Worm (Caenorhabditis elegans) whole organism, young adult: ENCODE measurements around the gene F35D2.3.

Source experiments
- B0336.3 ChIP-seq: fragments of 200-800 bp; sonication (Bioruptor generic); IDR thresholded peaks from 2 replicates; pipeline ENCODE4 v1.3.6; 2022; ENCODE audit warnings: missing genetic modification characterization, missing compliant biosample characterization
- F23B12.7 ChIP-seq: sonication (generic microtip); optimal IDR thresholded peaks from 2 replicates; lab custom pipeline; 2017; ENCODE audit warnings: missing genetic modification characterization, mild to moderate bottlenecking, missing compliant biosample characterization, antibody characterized with exemption, moderate library complexity; ENCODE audit not compliant: insufficient read depth
- F52B5.7 ChIP-seq: sonication (generic microtip); optimal IDR thresholded peaks from 2 replicates; lab custom pipeline; 2016; ENCODE audit warnings: mild to moderate bottlenecking, missing genetic modification characterization, missing compliant biosample characterization
- F57A8.1 ChIP-seq: fragments of 200-800 bp; sonication (Bioruptor generic); optimal IDR thresholded peaks from 2 replicates; lab custom pipeline; 2018; ENCODE audit warnings: mild to moderate bottlenecking, missing genetic modification characterization, moderate library complexity, missing compliant biosample characterization
- F57C9.4 ChIP-seq: sonication (generic microtip); optimal IDR thresholded peaks from 2 replicates; lab custom pipeline; 2017; ENCODE audit warnings: mild to moderate bottlenecking, missing genetic modification characterization, missing compliant biosample characterization
- K11D2.4 ChIP-seq: fragments of 200-800 bp; sonication (Bioruptor generic); IDR thresholded peaks from 2 replicates; pipeline ENCODE4 v1.3.6; 2022; ENCODE audit warnings: missing genetic modification reagents, missing genetic modification characterization, missing compliant biosample characterization
- K12H6.12 ChIP-seq: fragments of 200-800 bp; sonication (Bioruptor generic); optimal IDR thresholded peaks from 2 replicates; lab custom pipeline; 2018; ENCODE audit warnings: mild to moderate bottlenecking, missing genetic modification characterization, missing compliant biosample characterization
- T26A5.8 ChIP-seq: sonication (generic microtip); optimal IDR thresholded peaks from 2 replicates; lab custom pipeline; 2016; ENCODE audit warnings: missing genetic modification characterization, missing compliant biosample characterization
- atf-7 ChIP-seq: sonication (generic microtip); optimal IDR thresholded peaks from 2 replicates; lab custom pipeline; 2017; ENCODE audit warnings: mild to moderate bottlenecking, missing genetic modification characterization, missing compliant biosample characterization
- athp-1 ChIP-seq: sonication (generic microtip); optimal IDR thresholded peaks from 2 replicates; lab custom pipeline; 2017; ENCODE audit warnings: mild to moderate bottlenecking, missing genetic modification characterization, missing compliant biosample characterization
- bed-1 ChIP-seq: fragments of 200-800 bp; sonication (Bioruptor generic); IDR thresholded peaks from 2 replicates; pipeline ENCODE4 v1.3.6; 2022; ENCODE audit warnings: missing genetic modification reagents, missing genetic modification characterization, missing compliant biosample characterization
- bed-2 ChIP-seq: fragments of 200-800 bp; sonication (Bioruptor generic); IDR thresholded peaks from 2 replicates; pipeline ENCODE4 v1.3.6; 2022; ENCODE audit warnings: missing genetic modification reagents, missing genetic modification characterization, missing compliant biosample characterization
- cebp-1 ChIP-seq, 2 experiments: fragments of 200-800 bp in 1 of 2; sonication (Bioruptor generic) in 1 of 2; sonication (generic microtip) in 1 of 2; IDR thresholded peaks in 1 of 2; optimal IDR thresholded peaks in 1 of 2; 2 replicates each; pipeline versions ENCODE4 v1.3.6 to Lab custom; 2017 to 2022; ENCODE audit warnings: missing compliant biosample characterization in 2 of 2, missing genetic modification characterization in 2 of 2, mild to moderate bottlenecking in 1 of 2, missing genetic modification reagents in 1 of 2, moderate library complexity in 1 of 2
- ceh-27 ChIP-seq: fragments of 200-800 bp; sonication (Bioruptor generic); optimal IDR thresholded peaks from 2 replicates; lab custom pipeline; 2018; ENCODE audit warnings: mild to moderate bottlenecking, missing genetic modification characterization, moderate library complexity, missing compliant biosample characterization
- ceh-40 ChIP-seq: fragments of 200-800 bp; sonication (Bioruptor generic); IDR thresholded peaks from 2 replicates; pipeline ENCODE4 v1.3.6; 2022; ENCODE audit warnings: missing genetic modification characterization, missing compliant biosample characterization
- ceh-58 ChIP-seq: fragments of 200-800 bp; sonication (Bioruptor generic); IDR thresholded peaks from 2 replicates; pipeline ENCODE4 v1.3.6; 2022; ENCODE audit warnings: missing genetic modification characterization, missing compliant biosample characterization
- chd-7 ChIP-seq: sonication (generic microtip); optimal IDR thresholded peaks from 2 replicates; lab custom pipeline; 2016; ENCODE audit warnings: mild to moderate bottlenecking, missing genetic modification characterization, moderate library complexity, missing compliant biosample characterization
- egl-44 ChIP-seq: fragments of 200-800 bp; sonication (Bioruptor generic); IDR thresholded peaks from 2 replicates; pipeline ENCODE4 v1.3.6; 2022; ENCODE audit warnings: missing genetic modification reagents, missing genetic modification characterization, missing compliant biosample characterization
- egrh-3 ChIP-seq: fragments of 200-800 bp; sonication (Bioruptor generic); IDR thresholded peaks from 2 replicates; pipeline ENCODE4 v1.3.6; 2022; ENCODE audit warnings: missing genetic modification reagents, missing genetic modification characterization, missing compliant biosample characterization
- ekl-4 ChIP-seq: fragments of 200-800 bp; sonication (Bioruptor generic); IDR thresholded peaks from 2 replicates; pipeline ENCODE4 v1.3.6; 2022; ENCODE audit warnings: missing genetic modification reagents, missing genetic modification characterization, missing compliant biosample characterization
- fkh-3 ChIP-seq: sonication (generic microtip); optimal IDR thresholded peaks from 2 replicates; lab custom pipeline; 2016; ENCODE audit warnings: mild to moderate bottlenecking, missing genetic modification characterization, missing compliant biosample characterization
- gei-17 ChIP-seq: fragments of 200-800 bp; sonication (Bioruptor generic); optimal IDR thresholded peaks from 2 replicates; lab custom pipeline; 2018; ENCODE audit warnings: mild to moderate bottlenecking, missing genetic modification characterization, missing compliant biosample characterization
- hlh-12 ChIP-seq: sonication (generic microtip); optimal IDR thresholded peaks from 2 replicates; lab custom pipeline; 2016; ENCODE audit warnings: missing genetic modification characterization, missing compliant biosample characterization
- lin-54 ChIP-seq: fragments of 200-800 bp; sonication (Bioruptor generic); optimal IDR thresholded peaks from 2 replicates; lab custom pipeline; 2018; ENCODE audit warnings: mild to moderate bottlenecking, missing genetic modification characterization, missing compliant biosample characterization
- madf-3 ChIP-seq: fragments of 200-800 bp; sonication (Bioruptor generic); IDR thresholded peaks from 2 replicates; pipeline ENCODE4 v1.3.6; 2022; ENCODE audit warnings: missing genetic modification reagents, missing genetic modification characterization, missing compliant biosample characterization
- mcd-1 ChIP-seq: fragments of 200-800 bp; sonication (Bioruptor generic); IDR thresholded peaks from 2 replicates; pipeline ENCODE4 v1.3.6; 2022; ENCODE audit warnings: missing genetic modification reagents, missing genetic modification characterization, missing compliant biosample characterization
- mxl-1 ChIP-seq: sonication (generic microtip); optimal IDR thresholded peaks from 2 replicates; lab custom pipeline; 2016; ENCODE audit warnings: missing genetic modification characterization, missing compliant biosample characterization
- nfya-1 ChIP-seq: sonication (generic microtip); optimal IDR thresholded peaks from 2 replicates; lab custom pipeline; 2017; ENCODE audit warnings: antibody characterized with exemption, missing compliant biosample characterization, missing genetic modification characterization, borderline replicate concordance; ENCODE audit not compliant: insufficient read depth
- nfya-2 ChIP-seq: fragments of 200-800 bp; sonication (Bioruptor generic); IDR thresholded peaks from 2 replicates; pipeline ENCODE4 v1.3.6; 2022; ENCODE audit warnings: missing genetic modification reagents, missing genetic modification characterization, missing compliant biosample characterization
- nfyb-1 ChIP-seq: fragments of 200-800 bp; sonication (Bioruptor generic); IDR thresholded peaks from 2 replicates; pipeline ENCODE4 v1.3.6; 2022; ENCODE audit warnings: missing genetic modification reagents, missing genetic modification characterization, missing compliant biosample characterization
- pha-4 ChIP-seq: fragments of 150-350 bp; sonication (generic microtip); optimal IDR thresholded peaks from 2 replicates; lab custom pipeline; 2014; ENCODE audit warnings: missing biosample characterization, missing genetic modification reagents, missing genetic modification characterization
- rcor-1 ChIP-seq: fragments of 200-800 bp; sonication (Bioruptor generic); IDR thresholded peaks from 2 replicates; pipeline ENCODE4 v1.3.6; 2022; ENCODE audit warnings: missing genetic modification reagents, missing genetic modification characterization, missing compliant biosample characterization
- repo-1 ChIP-seq: sonication (generic microtip); optimal IDR thresholded peaks from 2 replicates; lab custom pipeline; 2017; ENCODE audit warnings: mild to moderate bottlenecking, missing genetic modification characterization, missing compliant biosample characterization
- snpc-1.1 ChIP-seq: sonication (generic microtip); optimal IDR thresholded peaks from 2 replicates; lab custom pipeline; 2017; ENCODE audit warnings: missing genetic modification characterization, mild to moderate bottlenecking, missing compliant biosample characterization, antibody characterized with exemption, moderate library complexity, missing genotype, missing genetic modification reagents; ENCODE audit not compliant: insufficient read depth
- tlf-1 ChIP-seq: fragments of 200-800 bp; sonication (Bioruptor generic); optimal IDR thresholded peaks from 2 replicates; lab custom pipeline; 2018; ENCODE audit warnings: mild to moderate bottlenecking, missing genetic modification characterization, missing compliant biosample characterization
- unc-130 ChIP-seq: sonication (generic microtip); optimal IDR thresholded peaks from 2 replicates; lab custom pipeline; 2016; ENCODE audit warnings: missing genetic modification reagents, missing genetic modification characterization, missing compliant biosample characterization
- xnd-1 ChIP-seq: sonication (generic microtip); optimal IDR thresholded peaks from 2 replicates; lab custom pipeline; 2016; ENCODE audit warnings: missing genotype, missing genetic modification reagents, missing genetic modification characterization, missing compliant biosample characterization
- zfh-2 ChIP-seq: fragments of 200-800 bp; sonication (Bioruptor generic); conservative IDR thresholded peaks from 2 replicates; pipeline ENCODE4 v1.3.6; 2022; ENCODE audit warnings: missing genetic modification reagents, missing genetic modification characterization, missing compliant biosample characterization

The F35D2.3 gene

DNA sequence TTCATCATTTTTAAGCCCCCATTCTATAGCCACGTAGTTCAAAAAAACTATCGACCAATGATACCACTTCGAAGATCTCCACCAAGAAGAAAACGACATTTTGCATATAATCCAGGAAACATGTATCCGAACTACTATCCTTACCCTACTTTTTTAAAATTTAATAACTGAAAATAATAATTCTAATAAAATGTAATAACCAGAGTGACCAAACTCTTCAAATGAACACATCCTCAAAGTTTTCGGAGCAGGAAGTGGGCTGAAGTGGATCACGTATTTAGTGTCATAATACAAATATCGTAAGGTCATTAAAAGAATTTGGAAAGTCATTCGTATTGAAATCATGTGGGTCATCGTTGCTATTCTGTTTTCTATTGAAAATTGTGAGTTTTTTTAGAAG is 7.0 kb downstream of the F35D2.3 start, which contains the start of gene F35D2.6 (continued):
- no peak for TF ChIP-seq tlf-1 (GFP tag; lab: Kevin White, UChicago)
- no peak for TF ChIP-seq egrh-3 (GFP tag; lab: Robert Waterston, UW)
- no peak for TF ChIP-seq B0336.3 (GFP tag; lab: Robert Waterston, UW)

DNA sequence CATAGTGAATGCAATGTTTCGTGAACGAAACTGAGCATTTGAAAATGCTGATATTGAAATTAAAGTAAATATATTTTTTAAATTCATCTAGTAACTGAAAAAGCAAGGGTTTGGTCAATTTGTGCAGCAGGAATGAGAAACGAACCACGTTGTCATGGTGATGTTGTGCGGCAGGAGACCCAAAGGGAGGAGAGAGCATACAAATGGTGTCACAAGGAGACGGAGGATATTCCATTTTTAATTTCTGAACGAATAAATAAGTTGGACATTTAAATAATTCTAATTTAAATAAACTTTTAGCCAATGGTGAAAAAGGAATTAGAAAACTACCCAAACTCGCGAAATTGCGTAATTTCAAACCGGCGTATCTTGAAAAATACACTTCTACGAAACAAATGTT is 13.2 kb downstream of the F35D2.3 start, which contains the start of gene mks-3:
mks-3 (minus strand) TSS at position 101 of the 400 bp plus-strand sequence.
- no peak for TF ChIP-seq unc-130
- TF ChIP-seq xnd-1 (tag; lab: Kevin White, UChicago) = no peak
- TF ChIP-seq nfya-1 (tag; lab: Kevin White, UChicago) = no peak
- no peak for TF ChIP-seq F57A8.1 (GFP tag; lab: Kevin White, UChicago)
- no peak for TF ChIP-seq hlh-12 (tag; lab: Kevin White, UChicago)
- no peak for TF ChIP-seq mcd-1 (GFP tag; lab: Robert Waterston, UW)
- no peak for TF ChIP-seq egl-44 (GFP tag; lab: Robert Waterston, UW)
- no peak for TF ChIP-seq ceh-40 (GFP tag; lab: Robert Waterston, UW)

DNA sequence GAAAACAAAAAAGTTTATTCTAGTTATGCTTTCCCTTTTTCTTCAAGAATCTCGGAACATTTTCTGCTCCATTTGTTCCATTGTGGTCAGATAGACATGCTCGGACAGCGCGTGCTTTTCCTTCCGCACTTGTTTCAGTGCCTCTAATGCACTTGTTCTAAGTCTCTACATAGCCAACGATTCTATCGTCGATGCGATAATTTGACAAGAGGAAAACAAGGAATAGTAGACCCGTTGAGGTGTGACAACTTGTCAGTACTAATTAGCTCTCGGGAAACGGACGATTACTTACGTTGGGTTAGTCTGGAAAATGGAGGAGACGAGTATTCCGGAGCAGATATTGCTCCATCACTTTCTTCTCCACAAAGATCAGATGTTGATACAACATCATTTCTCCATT is 17.9 kb downstream of the F35D2.3 start:
- TF ChIP-seq lin-54 (no peak), bed-2 (GFP tag; lab: Robert Waterston, UW) (no peak), fkh-3 (tag; lab: Kevin White, UChicago) (no peak), F23B12.7 (tag; lab: Kevin White, UChicago) (no peak), ekl-4 (GFP tag; lab: Robert Waterston, UW) (no peak), athp-1 (tag; lab: Kevin White, UChicago) (no peak), T26A5.8 (no peak), B0336.3 (GFP tag; lab: Robert Waterston, UW) (no peak)

DNA sequence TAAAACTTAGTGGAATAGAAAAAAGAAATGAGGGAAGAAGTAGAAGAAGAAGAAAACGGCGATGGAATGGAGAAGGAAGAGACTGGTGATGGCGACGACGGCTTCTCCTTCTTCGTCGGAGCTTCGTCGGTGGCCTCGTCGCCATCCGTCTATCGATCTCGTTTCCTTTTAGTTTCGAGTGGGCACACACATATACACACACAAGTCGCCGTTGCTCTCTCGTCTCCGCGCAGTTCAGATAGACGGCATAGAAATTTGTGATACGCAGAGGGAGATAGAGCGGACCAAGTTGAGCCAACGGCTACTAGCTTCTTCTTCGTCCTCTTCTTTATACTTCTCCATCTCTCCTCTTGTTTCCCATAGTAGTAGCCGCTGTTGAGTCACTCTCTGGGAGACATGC is 22.8 kb downstream of the F35D2.3 start:
- TF ChIP-seq K12H6.12 (tag; lab: Kevin White, UChicago) = peak; percentile 37
- no peak for TF ChIP-seq atf-7 (tag; lab: Kevin White, UChicago)
- TF ChIP-seq zfh-2 (GFP tag; lab: Robert Waterston, UW) = peak; percentile 79
- TF ChIP-seq ceh-27 (GFP tag; lab: Kevin White, UChicago) = peak; percentile 18
- TF ChIP-seq F23B12.7 (tag; lab: Kevin White, UChicago) = no peak
- TF ChIP-seq K11D2.4 (GFP tag; lab: Robert Waterston, UW) = 0 out of 2 replicates have a peak, but pooled peaks have one; percentile 25
- peak; percentile 46; the same call in 1 of the 2 replicates for TF ChIP-seq rcor-1 (GFP tag; lab: Robert Waterston, UW)
- peak; percentile 25 for TF ChIP-seq chd-7
- no peak for TF ChIP-seq repo-1 (tag; lab: Kevin White, UChicago)
- TF ChIP-seq, all 124 proteins: peak for 6

DNA sequence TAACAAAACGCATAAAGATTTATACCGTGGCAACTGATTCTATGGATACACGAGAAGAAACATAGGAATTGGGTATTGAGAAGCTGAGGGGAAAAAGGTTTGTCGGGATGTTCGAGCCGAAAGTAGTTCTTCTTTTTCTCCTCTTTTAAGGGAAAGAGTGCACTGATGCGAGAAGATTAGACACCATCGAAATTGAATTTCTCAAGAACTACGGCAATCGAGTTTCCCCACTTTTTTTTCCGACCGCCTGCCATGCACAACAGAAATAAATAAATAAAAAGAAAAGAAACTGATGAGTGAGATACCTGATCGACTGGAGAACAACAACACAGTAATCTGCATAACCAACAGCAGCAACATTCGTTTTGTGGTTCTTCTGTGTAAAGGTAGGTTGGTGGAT is 23.9 kb downstream of the F35D2.3 start:
- no peak for TF ChIP-seq bed-1 (GFP tag; lab: Robert Waterston, UW)
- no peak for TF ChIP-seq lin-54
- TF ChIP-seq nfyb-1 = no peak
- TF ChIP-seq pha-4 = no peak
- TF ChIP-seq F52B5.7 (tag; lab: Kevin White, UChicago) = no peak
- no peak for TF ChIP-seq F57C9.4
- TF ChIP-seq gei-17 (GFP tag; lab: Kevin White, UChicago) = no peak
- TF ChIP-seq cebp-1 (GFP tag; IDR thresholded peaks at IDR 0.05; lab: Robert Waterston, UW) = no peak
- TF ChIP-seq cebp-1 (tag; optimal IDR thresholded peaks at IDR 0.05; lab: Kevin White, UChicago) = no peak
- no peak for TF ChIP-seq madf-3
- no peak for TF ChIP-seq mxl-1 (tag; lab: Kevin White, UChicago)
- no peak for TF ChIP-seq ceh-58
- TF ChIP-seq nfya-2 (GFP tag; lab: Robert Waterston, UW) = no peak
- TF ChIP-seq snpc-1.1 = no peak
